Worm (Caenorhabditis elegans) whole organism, L3 larva: ENCODE measurements around the gene F07A11.5.

ENCODE experiments used
- ceh-9 ChIP-seq: sonication (generic microtip); optimal IDR thresholded peaks from 2 replicates; lab custom pipeline; 2018; ENCODE audit warnings: missing biosample characterization, missing genetic modification characterization
- egl-27 ChIP-seq: sonication (generic microtip); optimal IDR thresholded peaks from 4 replicates; lab custom pipeline; 2017; ENCODE audit warnings: missing biosample characterization, missing genetic modification reagents, missing genetic modification characterization
- elt-2 ChIP-seq: sonication (generic microtip); optimal IDR thresholded peaks from 2 replicates; lab custom pipeline; 2016; ENCODE audit warnings: missing genetic modification reagents, mild to moderate bottlenecking, missing genetic modification characterization, missing compliant biosample characterization
- lin-39 ChIP-seq: fragments of 150-350 bp; optimal IDR thresholded peaks from 2 replicates; lab custom pipeline; 2018; ENCODE audit warnings: missing biosample characterization, missing genetic modification reagents, missing genetic modification characterization
- nfya-1 ChIP-seq: sonication (generic microtip); optimal IDR thresholded peaks from 2 replicates; lab custom pipeline; 2017; ENCODE audit warnings: missing genetic modification characterization, mild to moderate bottlenecking, missing compliant biosample characterization, antibody characterized with exemption, moderate library complexity; ENCODE audit not compliant: insufficient read depth
- pha-4 ChIP-seq: fragments of 150-350 bp; optimal IDR thresholded peaks from 2 replicates; lab custom pipeline; 2014; ENCODE audit warnings: missing biosample characterization, missing genetic modification reagents, missing genetic modification characterization

DNA sequence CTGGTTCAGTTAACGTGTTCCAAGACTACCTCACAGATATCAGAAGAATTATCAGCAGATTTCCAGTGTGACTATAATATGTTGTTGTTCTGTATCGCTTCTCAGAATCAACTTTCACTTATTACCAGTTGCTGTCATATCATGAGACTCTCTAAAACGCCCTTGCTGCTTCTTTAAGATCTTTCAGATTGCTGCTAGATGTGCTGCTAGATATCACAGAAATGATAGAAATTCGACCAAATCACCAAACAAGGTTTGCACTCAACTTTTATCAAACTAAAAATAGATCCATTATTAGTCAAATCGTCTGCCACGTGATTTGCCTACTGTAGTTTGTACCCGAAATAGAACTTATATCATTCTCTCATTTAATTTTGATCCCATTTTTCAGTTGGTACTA is 32.4 kb downstream of the F07A11.5 start:
- TF ChIP-seq lin-39 (tag; lab: Kevin White, UChicago): no peak
- no peak for TF ChIP-seq ceh-9
- TF ChIP-seq nfya-1 (tag; lab: Kevin White, UChicago): no peak
- TF ChIP-seq elt-2 (tag; lab: Kevin White, UChicago): no peak
- TF ChIP-seq egl-27 (tag; lab: Kevin White, UChicago): no peak
- TF ChIP-seq pha-4 (tag; lab: Kevin White, UChicago): no peak
